Worm (Caenorhabditis elegans) whole organism, L2 larva: ENCODE measurements around the gene ZC132.11.

ENCODE experiments used
- aly-2 ChIP-seq: fragments of 150-350 bp; optimal IDR thresholded peaks from 2 replicates; lab custom pipeline; 2014; ENCODE audit warnings: missing biosample characterization, missing genetic modification characterization
- crh-2 ChIP-seq: sonication (generic microtip); optimal IDR thresholded peaks from 2 replicates; lab custom pipeline; 2017; ENCODE audit warnings: missing biosample characterization, missing genetic modification characterization
- nhr-11 ChIP-seq: fragments of 150-350 bp; optimal IDR thresholded peaks from 2 replicates; lab custom pipeline; 2014; ENCODE audit warnings: missing biosample characterization, missing genetic modification characterization
- nhr-237 ChIP-seq: fragments of 150-350 bp; optimal IDR thresholded peaks from 2 replicates; lab custom pipeline; 2014; ENCODE audit warnings: missing biosample characterization, missing genetic modification characterization

- TF ChIP-seq nhr-237 (tag; lab: Kevin White, UChicago) = no peak
- TF ChIP-seq nhr-11 (tag; lab: Kevin White, UChicago) = no peak
- no peak for TF ChIP-seq aly-2 (tag; lab: Kevin White, UChicago)
- no peak for TF ChIP-seq crh-2 (tag; lab: Kevin White, UChicago)
These were observed 5.8 kb upstream of the ZC132.11 start for ce11 chrV:4304240-4304639.
